Worm (Caenorhabditis elegans): ENCODE data around the gene F49E12.12.

F49E12.12 gene

ce11 chrII:8381197-8381596, at the start of gene F49E12.12:
F49E12.12 (plus strand) TSS chrII:8381497.
- TF ChIP-seq ceh-83 (GFP tag; optimal IDR thresholded peaks at IDR 0.05) (no peak), mep-1 (tag; optimal IDR thresholded peaks at IDR 0.05) (no peak), unc-62 (GFP tag; optimal IDR thresholded peaks at IDR 0.05) (no peak), mab-5 (tag; optimal IDR thresholded peaks at IDR 0.05) (no peak), zip-8 (tag; optimal IDR thresholded peaks at IDR 0.05) (no peak), drap-1 (GFP tag; optimal IDR thresholded peaks at IDR 0.05) (no peak), bed-3 (GFP tag; optimal IDR thresholded peaks at IDR 0.05) (no peak), nhr-2 (tag; optimal IDR thresholded peaks at IDR 0.05) (no peak), nhr-12 (tag; optimal IDR thresholded peaks at IDR 0.05) (no peak), ham-2 (GFP tag; optimal IDR thresholded peaks at IDR 0.05) (no peak), mls-2 (tag; optimal IDR thresholded peaks at IDR 0.05) (no peak), nhr-237 (tag; optimal IDR thresholded peaks at IDR 0.05) (no peak), ceh-43 (GFP tag; optimal IDR thresholded peaks at IDR 0.05) (no peak), M03D4.4 (tag; optimal IDR thresholded peaks at IDR 0.05) (no peak), nhr-28 (tag; optimal IDR thresholded peaks at IDR 0.05) (no peak)

ce11 chrII:8333643-8334042, 47.7 kb upstream of the F49E12.12 start, which contains the start of gene C26D10.7:
C26D10.7 (plus strand) TSS chrII:8333943.
- TF ChIP-seq unc-120 (tag; optimal IDR thresholded peaks at IDR 0.05; ENCODE audit: poor library complexity, severe bottlenecking) (no peak), ces-1 (GFP tag; optimal IDR thresholded peaks at IDR 0.05) (no peak), M03D4.4 (tag; optimal IDR thresholded peaks at IDR 0.05) (no peak), lin-13 (tag; optimal IDR thresholded peaks at IDR 0.05) (no peak), nhr-28 (tag; optimal IDR thresholded peaks at IDR 0.05) (no peak), flh-1 (GFP tag; optimal IDR thresholded peaks at IDR 0.05) (no peak), ceh-83 (GFP tag; optimal IDR thresholded peaks at IDR 0.05) (no peak), unc-62 (GFP tag; optimal IDR thresholded peaks at IDR 0.05) (no peak), elt-3 (tag; optimal IDR thresholded peaks at IDR 0.05) (no peak), unc-39 (tag; optimal IDR thresholded peaks at IDR 0.05) (no peak), zip-8 (tag; optimal IDR thresholded peaks at IDR 0.05) (no peak), nhr-2 (tag; optimal IDR thresholded peaks at IDR 0.05) (no peak), tbx-8 (GFP tag; optimal IDR thresholded peaks at IDR 0.05) (no peak), lsy-2 (tag; optimal IDR thresholded peaks at IDR 0.05) (no peak), sem-2 (GFP tag; optimal IDR thresholded peaks at IDR 0.05) (no peak), snpc-4 (tag; optimal IDR thresholded peaks at IDR 0.05) (no peak), ham-2 (GFP tag; optimal IDR thresholded peaks at IDR 0.05) (no peak), mep-1 (tag; optimal IDR thresholded peaks at IDR 0.05) (no peak)

- TF ChIP-seq pha-4 (tag; optimal IDR thresholded peaks at IDR 0.05), result no peak
- TF ChIP-seq nhr-12 (tag; optimal IDR thresholded peaks at IDR 0.05), result no peak
- no peak for TF ChIP-seq mls-2 (tag; optimal IDR thresholded peaks at IDR 0.05)
- TF ChIP-seq bed-3 (GFP tag; optimal IDR thresholded peaks at IDR 0.05), result no peak
- TF ChIP-seq hlh-1 (tag; optimal IDR thresholded peaks at IDR 0.05), result no peak
- TF ChIP-seq elt-1 (tag; optimal IDR thresholded peaks at IDR 0.05; ENCODE audit: borderline replicate concordance, insufficient read depth), result no peak
- TF ChIP-seq sem-2 (GFP tag; optimal IDR thresholded peaks at IDR 0.05), result no peak
- no peak for TF ChIP-seq zip-8 (tag; optimal IDR thresholded peaks at IDR 0.05)
- TF ChIP-seq drap-1 (GFP tag; optimal IDR thresholded peaks at IDR 0.05), result no peak
- no peak for TF ChIP-seq blmp-1 (tag; optimal IDR thresholded peaks at IDR 0.05)
- no peak for TF ChIP-seq lin-32 (GFP tag; optimal IDR thresholded peaks at IDR 0.05)
- no peak for TF ChIP-seq unc-39 (tag; optimal IDR thresholded peaks at IDR 0.05)
These were observed 42.2 kb upstream of the F49E12.12 start for ce11 chrII:8339108-8339507.

ce11 chrII:8344803-8345202, 36.5 kb upstream of the F49E12.12 start:
- no peak for TF ChIP-seq nhr-2 (tag; optimal IDR thresholded peaks at IDR 0.05)
- no peak for TF ChIP-seq cnd-1 (tag; optimal IDR thresholded peaks at IDR 0.05)
- TF ChIP-seq lsy-2 (tag; optimal IDR thresholded peaks at IDR 0.05), result no peak
- no peak for TF ChIP-seq sptf-1 (tag; optimal IDR thresholded peaks at IDR 0.05)
- no peak for TF ChIP-seq M03D4.4 (tag; optimal IDR thresholded peaks at IDR 0.05)
- no peak for TF ChIP-seq ceh-39 (tag; optimal IDR thresholded peaks at IDR 0.05)
- TF ChIP-seq mls-2 (tag; optimal IDR thresholded peaks at IDR 0.05), result no peak
- no peak for TF ChIP-seq ces-1 (GFP tag; optimal IDR thresholded peaks at IDR 0.05)
- TF ChIP-seq bed-3 (GFP tag; optimal IDR thresholded peaks at IDR 0.05), result no peak
- no peak for TF ChIP-seq ham-2 (GFP tag; optimal IDR thresholded peaks at IDR 0.05)
- no peak for TF ChIP-seq ceh-43 (GFP tag; optimal IDR thresholded peaks at IDR 0.05)
- no peak for TF ChIP-seq nhr-28 (tag; optimal IDR thresholded peaks at IDR 0.05)
- TF ChIP-seq mep-1 (tag; optimal IDR thresholded peaks at IDR 0.05), result no peak
- TF ChIP-seq mab-5 (tag; optimal IDR thresholded peaks at IDR 0.05), result no peak
